Worm (Caenorhabditis elegans) whole organism, young adult: ENCODE results near the gene Y57G11A.5.

Source experiments
- B0019.2 ChIP-seq: fragments of 200-800 bp; sonication (Bioruptor generic); conservative IDR thresholded peaks from 2 replicates; pipeline ENCODE4 v1.3.6; 2022; ENCODE audit warnings: missing genetic modification reagents, missing genetic modification characterization, missing compliant biosample characterization
- B0336.3 ChIP-seq: fragments of 200-800 bp; sonication (Bioruptor generic); IDR thresholded peaks from 2 replicates; pipeline ENCODE4 v1.3.6; 2022; ENCODE audit warnings: missing genetic modification characterization, missing compliant biosample characterization
- C17E4.6 ChIP-seq: fragments of 200-800 bp; sonication (Bioruptor generic); IDR thresholded peaks from 2 replicates; pipeline ENCODE4 v1.3.6; 2022; ENCODE audit warnings: missing genetic modification reagents, missing genetic modification characterization, missing compliant biosample characterization
- D2030.7 ChIP-seq: fragments of 200-800 bp; sonication (Bioruptor generic); IDR thresholded peaks from 2 replicates; pipeline ENCODE4 v1.3.6; 2022; ENCODE audit warnings: missing genetic modification reagents, missing genetic modification characterization, missing compliant biosample characterization
- F33H1.4 ChIP-seq: fragments of 200-800 bp; sonication (Bioruptor generic); IDR thresholded peaks from 2 replicates; pipeline ENCODE4 v1.3.6; 2022; ENCODE audit warnings: missing genetic modification reagents, missing genetic modification characterization, missing compliant biosample characterization
- F39B2.1 ChIP-seq: fragments of 200-800 bp; sonication (Bioruptor generic); IDR thresholded peaks from 2 replicates; pipeline ENCODE4 v1.3.6; 2022; ENCODE audit warnings: missing genetic modification reagents, missing genetic modification characterization, missing compliant biosample characterization
- F49E8.2 ChIP-seq: sonication (generic microtip); optimal IDR thresholded peaks from 3 replicates; lab custom pipeline; 2017; ENCODE audit warnings: missing genetic modification characterization, mild to moderate bottlenecking, missing compliant biosample characterization, antibody characterized with exemption, moderate library complexity; ENCODE audit not compliant: insufficient read depth
- Y53F4B.3 ChIP-seq: fragments of 200-800 bp; sonication (Bioruptor generic); IDR thresholded peaks from 2 replicates; pipeline ENCODE4 v1.3.6; 2022; ENCODE audit warnings: missing genetic modification reagents, missing genetic modification characterization, missing compliant biosample characterization
- Y53G8AR.9 ChIP-seq: fragments of 200-800 bp; sonication (Bioruptor generic); conservative IDR thresholded peaks from 2 replicates; pipeline ENCODE4 v1.3.6; 2022; ENCODE audit warnings: missing genetic modification reagents, missing genetic modification characterization, missing compliant biosample characterization
- Y56A3A.18 ChIP-seq: fragments of 200-800 bp; sonication (Bioruptor generic); IDR thresholded peaks from 2 replicates; pipeline ENCODE4 v1.3.6; 2022; ENCODE audit warnings: missing genetic modification reagents, missing genetic modification characterization, missing compliant biosample characterization
- attf-3 ChIP-seq: fragments of 200-800 bp; sonication (Bioruptor generic); conservative IDR thresholded peaks from 2 replicates; pipeline ENCODE4 v1.3.6; 2022; ENCODE audit warnings: missing genetic modification reagents, missing genetic modification characterization, missing compliant biosample characterization
- attf-6 ChIP-seq: fragments of 200-800 bp; sonication (Bioruptor generic); IDR thresholded peaks from 2 replicates; pipeline ENCODE4 v1.3.6; 2022; ENCODE audit warnings: missing genetic modification reagents, missing genetic modification characterization, missing compliant biosample characterization
- ceh-100 ChIP-seq: fragments of 200-800 bp; sonication (Bioruptor generic); IDR thresholded peaks from 2 replicates; pipeline ENCODE4 v1.3.6; 2022; ENCODE audit warnings: missing genetic modification reagents, missing genetic modification characterization, missing compliant biosample characterization
- ceh-91 ChIP-seq: fragments of 200-800 bp; sonication (Bioruptor generic); IDR thresholded peaks from 2 replicates; pipeline ENCODE4 v1.3.6; 2022; ENCODE audit warnings: missing genetic modification reagents, missing genetic modification characterization, missing compliant biosample characterization
- dox-1 ChIP-seq: fragments of 200-800 bp; sonication (Bioruptor generic); IDR thresholded peaks from 2 replicates; pipeline ENCODE4 v1.3.6; 2022; ENCODE audit warnings: missing genetic modification reagents, missing genetic modification characterization, missing compliant biosample characterization
- egrh-3 ChIP-seq: fragments of 200-800 bp; sonication (Bioruptor generic); IDR thresholded peaks from 2 replicates; pipeline ENCODE4 v1.3.6; 2022; ENCODE audit warnings: missing genetic modification reagents, missing genetic modification characterization, missing compliant biosample characterization
- ekl-4 ChIP-seq: fragments of 200-800 bp; sonication (Bioruptor generic); IDR thresholded peaks from 2 replicates; pipeline ENCODE4 v1.3.6; 2022; ENCODE audit warnings: missing genetic modification reagents, missing genetic modification characterization, missing compliant biosample characterization
- hmg-1.2 ChIP-seq: fragments of 200-800 bp; sonication (Bioruptor generic); IDR thresholded peaks from 2 replicates; pipeline ENCODE4 v1.3.6; 2022; ENCODE audit warnings: missing genetic modification reagents, missing genetic modification characterization, missing compliant biosample characterization
- hmg-20 ChIP-seq: fragments of 200-800 bp; sonication (Bioruptor generic); IDR thresholded peaks from 2 replicates; pipeline ENCODE4 v1.3.6; 2022; ENCODE audit warnings: missing genetic modification reagents, missing genetic modification characterization, missing compliant biosample characterization
- hsf-1 ChIP-seq: fragments of 200-800 bp; sonication (Bioruptor generic); IDR thresholded peaks from 2 replicates; pipeline ENCODE4 v1.3.6; 2022; ENCODE audit warnings: missing genetic modification reagents, missing genetic modification characterization, missing compliant biosample characterization
- lin-54 ChIP-seq: fragments of 200-800 bp; sonication (Bioruptor generic); optimal IDR thresholded peaks from 2 replicates; lab custom pipeline; 2018; ENCODE audit warnings: mild to moderate bottlenecking, missing genetic modification characterization, missing compliant biosample characterization
- lir-1 ChIP-seq: fragments of 200-800 bp; sonication (Bioruptor generic); conservative IDR thresholded peaks from 2 replicates; pipeline ENCODE4 v1.3.6; 2022; ENCODE audit warnings: missing genetic modification reagents, missing genetic modification characterization, missing compliant biosample characterization
- lsl-1 ChIP-seq: fragments of 200-800 bp; sonication (Bioruptor generic); optimal IDR thresholded peaks from 2 replicates; lab custom pipeline; 2018; ENCODE audit warnings: mild to moderate bottlenecking, missing genetic modification characterization, moderate library complexity, missing compliant biosample characterization
- madf-3 ChIP-seq: fragments of 200-800 bp; sonication (Bioruptor generic); IDR thresholded peaks from 2 replicates; pipeline ENCODE4 v1.3.6; 2022; ENCODE audit warnings: missing genetic modification reagents, missing genetic modification characterization, missing compliant biosample characterization
- madf-6 ChIP-seq: fragments of 200-800 bp; sonication (Bioruptor generic); IDR thresholded peaks from 2 replicates; pipeline ENCODE4 v1.3.6; 2022; ENCODE audit warnings: missing genetic modification reagents, missing genetic modification characterization, missing compliant biosample characterization
- madf-8 ChIP-seq: fragments of 200-800 bp; sonication (Bioruptor generic); conservative IDR thresholded peaks from 2 replicates; pipeline ENCODE4 v1.3.6; 2022; ENCODE audit warnings: missing genetic modification reagents, missing genetic modification characterization, missing compliant biosample characterization
- mcd-1 ChIP-seq: fragments of 200-800 bp; sonication (Bioruptor generic); IDR thresholded peaks from 2 replicates; pipeline ENCODE4 v1.3.6; 2022; ENCODE audit warnings: missing genetic modification reagents, missing genetic modification characterization, missing compliant biosample characterization
- nfyb-1 ChIP-seq: fragments of 200-800 bp; sonication (Bioruptor generic); IDR thresholded peaks from 2 replicates; pipeline ENCODE4 v1.3.6; 2022; ENCODE audit warnings: missing genetic modification reagents, missing genetic modification characterization, missing compliant biosample characterization
- pbrm-1 ChIP-seq: fragments of 200-800 bp; sonication (Bioruptor generic); IDR thresholded peaks from 2 replicates; pipeline ENCODE4 v1.3.6; 2022; ENCODE audit warnings: missing genetic modification reagents, missing genetic modification characterization, missing compliant biosample characterization
- rcor-1 ChIP-seq: fragments of 200-800 bp; sonication (Bioruptor generic); IDR thresholded peaks from 2 replicates; pipeline ENCODE4 v1.3.6; 2022; ENCODE audit warnings: missing genetic modification reagents, missing genetic modification characterization, missing compliant biosample characterization
- snpc-1.1 ChIP-seq: sonication (generic microtip); optimal IDR thresholded peaks from 2 replicates; lab custom pipeline; 2017; ENCODE audit warnings: missing genetic modification characterization, mild to moderate bottlenecking, missing compliant biosample characterization, antibody characterized with exemption, moderate library complexity, missing genotype, missing genetic modification reagents; ENCODE audit not compliant: insufficient read depth
- snpc-1.3 ChIP-seq: sonication (generic microtip); optimal IDR thresholded peaks from 2 replicates; lab custom pipeline; 2017; ENCODE audit warnings: missing genetic modification characterization, mild to moderate bottlenecking, missing compliant biosample characterization, antibody characterized with exemption, moderate library complexity, missing genotype, missing genetic modification reagents; ENCODE audit not compliant: insufficient read depth
- snpc-3.4 ChIP-seq: sonication (generic microtip); optimal IDR thresholded peaks from 2 replicates; lab custom pipeline; 2017; ENCODE audit warnings: missing genetic modification characterization, mild to moderate bottlenecking, missing compliant biosample characterization, antibody characterized with exemption, moderate library complexity, missing genotype, missing genetic modification reagents
- snpc-4 ChIP-seq, 5 experiments: fragments of 150-350 bp in 1 of 5; sonication (generic microtip) in 4 of 5; optimal IDR thresholded peaks; 2 replicates each; lab custom pipeline; 2014 to 2018; ENCODE audit warnings: missing genetic modification characterization in 5 of 5, missing biosample characterization in 3 of 5, antibody characterized with exemption in 2 of 5, mild to moderate bottlenecking in 2 of 5, missing compliant biosample characterization in 2 of 5, missing genotype in 2 of 5, moderate library complexity in 2 of 5, missing genetic modification reagents in 1 of 5
- tbp1 ChIP-seq: fragments of 200-800 bp; sonication (Bioruptor generic); optimal IDR thresholded peaks from 2 replicates; lab custom pipeline; 2018; ENCODE audit warnings: mild to moderate bottlenecking, missing genetic modification characterization, missing compliant biosample characterization
- tlf-1 ChIP-seq: fragments of 200-800 bp; sonication (Bioruptor generic); optimal IDR thresholded peaks from 2 replicates; lab custom pipeline; 2018; ENCODE audit warnings: mild to moderate bottlenecking, missing genetic modification characterization, missing compliant biosample characterization
- ztf-25 ChIP-seq: fragments of 200-800 bp; sonication (Bioruptor generic); IDR thresholded peaks from 2 replicates; pipeline ENCODE4 v1.3.6; 2022; ENCODE audit warnings: missing genetic modification reagents, missing genetic modification characterization, missing compliant biosample characterization
- ztf-28 ChIP-seq: fragments of 200-800 bp; sonication (Bioruptor generic); IDR thresholded peaks from 2 replicates; pipeline ENCODE4 v1.3.6; 2022; ENCODE audit warnings: missing genetic modification reagents, missing genetic modification characterization, missing compliant biosample characterization

Gene Y57G11A.5

ce11 chrIV:14530031-14530430, 17.7 kb upstream of the Y57G11A.5 start:
- TF ChIP-seq tlf-1 (GFP tag; lab: Kevin White, UChicago) (no peak), snpc-4 (GFP tag; optimal IDR thresholded peaks at IDR 0.05; lab: Kevin White, UChicago) (no peak), snpc-4 (tag; optimal IDR thresholded peaks at IDR 0.05; lab: Kevin White, UChicago) (peak in 1 of 4 experiments; percentile 60), hmg-1.2 (peak; percentile 21; the same call in 1 of the 2 replicates)

ce11 chrIV:14528718-14529117, 16.4 kb upstream of the Y57G11A.5 start, which contains the start of gene T27E7.3:
T27E7.3 (plus strand) TSS chrIV:14529018.
- TF ChIP-seq lir-1 (GFP tag; lab: Robert Waterston, UW): no peak
- TF ChIP-seq, all 124 proteins: peak for 0

- TF ChIP-seq F33H1.4 (GFP tag; lab: Robert Waterston, UW) (peak; percentile 63), madf-6 (GFP tag; lab: Robert Waterston, UW) (peak; percentile 88), F39B2.1 (GFP tag; lab: Robert Waterston, UW) (0 out of 2 replicates have a peak, but pooled peaks have one; percentile 10), Y53F4B.3 (GFP tag; lab: Robert Waterston, UW) (peak; percentile 43; the same call in 1 of the 2 replicates), hmg-1.2 (peak; percentile 84), hmg-20 (GFP tag; lab: Robert Waterston, UW) (peak; percentile 56; the same call in 1 of the 2 replicates), Y56A3A.18 (peak; percentile 72), C17E4.6 (GFP tag; lab: Robert Waterston, UW) (peak; percentile 73; the same call in 1 of the 2 replicates), lir-1 (GFP tag; lab: Robert Waterston, UW) (0 out of 2 replicates have a peak, but pooled peaks have one; percentile 13), lsl-1 (GFP tag; lab: Kevin White, UChicago) (peak; percentile 44), attf-6 (peak; percentile 100), dox-1 (GFP tag; lab: Robert Waterston, UW) (peak; percentile 86), madf-3 (peak; percentile 75; the same call in 1 of the 2 replicates), ceh-91 (GFP tag; lab: Robert Waterston, UW) (peak; percentile 62; the same call in 1 of the 2 replicates), mcd-1 (GFP tag; lab: Robert Waterston, UW) (peak; percentile 66), ztf-28 (GFP tag; lab: Robert Waterston, UW) (peak; percentile 82; the same call in 1 of the 2 replicates), snpc-4 (GFP tag; optimal IDR thresholded peaks at IDR 0.05; lab: Kevin White, UChicago) (peak; percentile 91), snpc-4 (tag; optimal IDR thresholded peaks at IDR 0.05; lab: Kevin White, UChicago) (peak; percentile 93 to 99 (median 94)), nfyb-1 (GFP tag; lab: Robert Waterston, UW) (peak; percentile 77), madf-8 (peak; percentile 57), ceh-100 (GFP tag; lab: Robert Waterston, UW) (peak; percentile 87), attf-3 (GFP tag; lab: Robert Waterston, UW) (peak; percentile 48; the same call in 1 of the 2 replicates), hsf-1 (GFP tag; lab: Robert Waterston, UW) (peak; percentile 80), rcor-1 (GFP tag; lab: Robert Waterston, UW) (peak; percentile 88), Y53G8AR.9 (peak; percentile 86), F49E8.2 (tag; lab: Kevin White, UChicago) (peak; percentile 18), pbrm-1 (GFP tag; lab: Robert Waterston, UW) (peak; percentile 99), snpc-3.4 (peak; percentile 16), ztf-25 (GFP tag; lab: Robert Waterston, UW) (0 out of 2 replicates have a peak, but pooled peaks have one; percentile 25), tbp1 (GFP tag; lab: Kevin White, UChicago) (peak; percentile 68), lin-54 (GFP tag; lab: Kevin White, UChicago) (peak; percentile 26), ekl-4 (GFP tag; lab: Robert Waterston, UW) (peak; percentile 78), snpc-1.1 (tag; lab: Kevin White, UChicago) (peak; percentile 81), egrh-3 (GFP tag; lab: Robert Waterston, UW) (peak; percentile 45; the same call in 1 of the 2 replicates), B0336.3 (peak; percentile 52; the same call in 1 of the 2 replicates), snpc-1.3 (tag; lab: Kevin White, UChicago) (peak; percentile 8), B0019.2 (GFP tag; lab: Robert Waterston, UW) (peak; percentile 39; the same call in 1 of the 2 replicates), D2030.7 (peak; percentile 97)
Observed at ce11 chrIV:14525272-14526162, 13.2 kb upstream of the Y57G11A.5 start.
